Fruit fly (Drosophila melanogaster) whole organism, embryonic: ENCODE results near the gene CG13385.
A peak's percentile ranks its signal among the peaks of the same experiment; 100 is the strongest.

Experiments used
- CG11398 ChIP-seq: fragments of 200-800 bp; sonication (Bioruptor generic); optimal IDR thresholded peaks from 2 replicates; lab custom pipeline; 2016; ENCODE audit warnings: missing biosample characterization, missing genetic modification characterization
- CG11723 ChIP-seq: fragments of 200-800 bp; sonication (Bioruptor generic); optimal IDR thresholded peaks from 2 replicates; lab custom pipeline; 2017; ENCODE audit warnings: missing biosample characterization, mild to moderate bottlenecking, missing genetic modification characterization
- CG13296 ChIP-seq: fragments of 200-800 bp; sonication (Bioruptor generic); optimal IDR thresholded peaks from 3 replicates; lab custom pipeline; 2018; ENCODE audit warnings: missing biosample characterization, mild to moderate bottlenecking, missing genetic modification characterization
- CG14667 ChIP-seq: fragments of 200-800 bp; sonication (Bioruptor generic); IDR thresholded peaks from 2 replicates; pipeline ENCODE4 v1.3.6; 2022; ENCODE audit warnings: missing biosample characterization, missing genetic modification characterization
- CG1792 ChIP-seq: fragments of 200-800 bp; sonication (Bioruptor generic); optimal IDR thresholded peaks from 2 replicates; lab custom pipeline; 2016; ENCODE audit warnings: missing biosample characterization, missing genetic modification characterization
- CG18599 ChIP-seq: fragments of 200-800 bp; sonication (Bioruptor generic); optimal IDR thresholded peaks from 3 replicates; lab custom pipeline; 2017; ENCODE audit warnings: missing biosample characterization, missing genetic modification characterization, mild to moderate bottlenecking, moderate library complexity, missing genetic modification reagents
- CG2202 ChIP-seq: fragments of 200-800 bp; sonication (Bioruptor generic); optimal IDR thresholded peaks from 2 replicates; lab custom pipeline; 2018; ENCODE audit warnings: missing biosample characterization, mild to moderate bottlenecking, missing genetic modification characterization
- CG31441 ChIP-seq: fragments of 200-800 bp; sonication (Bioruptor generic); IDR thresholded peaks from 2 replicates; pipeline ENCODE4 v1.3.6; 2022; ENCODE audit warnings: missing biosample characterization, missing genetic modification characterization
- CG4328 ChIP-seq: fragments of 200-800 bp; sonication (Bioruptor generic); optimal IDR thresholded peaks from 3 replicates; lab custom pipeline; 2017; ENCODE audit warnings: missing biosample characterization, missing genetic modification reagents, missing genetic modification characterization
- CG43689 ChIP-seq: fragments of 200-800 bp; sonication (Bioruptor generic); IDR thresholded peaks from 2 replicates; pipeline ENCODE4 v1.3.6; 2022; ENCODE audit warnings: missing biosample characterization, missing genetic modification characterization
- CG7372 ChIP-seq: fragments of 200-800 bp; sonication (Bioruptor generic); IDR thresholded peaks from 2 replicates; pipeline ENCODE4 v1.3.6; 2022; ENCODE audit warnings: missing biosample characterization, missing genetic modification characterization
- CG7556 ChIP-seq: fragments of 200-800 bp; sonication (Bioruptor generic); optimal IDR thresholded peaks from 2 replicates; lab custom pipeline; 2017; ENCODE audit warnings: missing biosample characterization, mild to moderate bottlenecking, missing genetic modification characterization
- CG7786 ChIP-seq: fragments of 200-800 bp; sonication (Bioruptor generic); optimal IDR thresholded peaks from 2 replicates; lab custom pipeline; 2016; ENCODE audit warnings: missing biosample characterization, missing genetic modification characterization
- CG7963 ChIP-seq: fragments of 200-800 bp; sonication (Bioruptor generic); IDR thresholded peaks from 3 replicates; pipeline ENCODE4 v1.3.6; 2022; ENCODE audit warnings: missing biosample characterization, missing genetic modification characterization; ENCODE audit not compliant: partially characterized antibody
- CG8089 ChIP-seq: fragments of 200-800 bp; sonication (Bioruptor generic); optimal IDR thresholded peaks from 3 replicates; lab custom pipeline; 2016; ENCODE audit warnings: missing biosample characterization, missing genetic modification characterization
- CG8924 ChIP-seq: fragments of 200-800 bp; optimal IDR thresholded peaks from 3 replicates; lab custom pipeline; 2019; ENCODE audit warnings: missing biosample characterization, mild to moderate bottlenecking, missing genetic modification characterization, moderate library complexity
- CHES-1-like ChIP-seq: fragments of 200-800 bp; sonication (Bioruptor generic); optimal IDR thresholded peaks from 2 replicates; lab custom pipeline; 2016; ENCODE audit warnings: missing biosample characterization, missing genetic modification characterization
- CTCF ChIP-seq: fragments of 200-800 bp; sonication (Bioruptor generic); optimal IDR thresholded peaks from 2 replicates; lab custom pipeline; 2017; ENCODE audit warnings: missing biosample characterization, mild to moderate bottlenecking, missing genetic modification characterization, moderate library complexity
- Eip74EF ChIP-seq, 2 experiments: fragments of 200-800 bp in 1 of 2; fragments of >200 bp in 1 of 2; sonication (Bioruptor generic) in 1 of 2; optimal IDR thresholded peaks; 2 replicates each; lab custom pipeline; 2017 to 2019; ENCODE audit warnings: missing biosample characterization in 2 of 2, missing genetic modification characterization in 2 of 2, mild to moderate bottlenecking in 1 of 2, moderate library complexity in 1 of 2
- Elba2 ChIP-seq: fragments of 200-800 bp; sonication (Bioruptor generic); optimal IDR thresholded peaks from 3 replicates; lab custom pipeline; 2016; ENCODE audit warnings: missing biosample characterization, missing genetic modification characterization
- Lpt ChIP-seq: fragments of >200 bp; optimal IDR thresholded peaks from 2 replicates; lab custom pipeline; 2018; ENCODE audit warnings: missing biosample characterization, missing genetic modification characterization
- MBD-R2 ChIP-seq: fragments of 200-800 bp; sonication (Bioruptor generic); IDR thresholded peaks from 2 replicates; pipeline ENCODE4 v1.3.6; 2022; ENCODE audit warnings: missing biosample characterization, missing genetic modification characterization
- NC2β ChIP-seq: fragments of 200-800 bp; sonication (Bioruptor generic); optimal IDR thresholded peaks from 2 replicates; lab custom pipeline; 2016; ENCODE audit warnings: missing biosample characterization, missing genetic modification characterization
- Nf-YB ChIP-seq: fragments of 200-800 bp; sonication (Bioruptor generic); optimal IDR thresholded peaks from 3 replicates; lab custom pipeline; 2019; ENCODE audit warnings: missing biosample characterization, mild to moderate bottlenecking, missing genetic modification characterization, moderate library complexity
- NfI ChIP-seq: fragments of 200-800 bp; sonication (Bioruptor generic); optimal IDR thresholded peaks from 3 replicates; lab custom pipeline; 2018; ENCODE audit warnings: missing biosample characterization, mild to moderate bottlenecking, missing genetic modification characterization, moderate library complexity
- Sox102F ChIP-seq: fragments of 200-800 bp; sonication (Bioruptor generic); optimal IDR thresholded peaks from 2 replicates; lab custom pipeline; 2018; ENCODE audit warnings: missing biosample characterization, mild to moderate bottlenecking, missing genetic modification characterization, moderate library complexity
- ase ChIP-seq: fragments of 200-800 bp; sonication (Bioruptor generic); IDR thresholded peaks from 3 replicates; pipeline ENCODE4 v1.3.6; 2022; ENCODE audit warnings: missing biosample characterization, missing genetic modification characterization
- ash1 ChIP-seq: fragments of 200-800 bp; sonication (Bioruptor generic); optimal IDR thresholded peaks from 2 replicates; lab custom pipeline; 2018; ENCODE audit warnings: missing biosample characterization, mild to moderate bottlenecking, missing genetic modification characterization
- ato ChIP-seq: fragments of 200-800 bp; sonication (Bioruptor generic); IDR thresholded peaks from 2 replicates; pipeline ENCODE4 v1.3.6; 2022; ENCODE audit warnings: missing biosample characterization, missing genetic modification characterization; ENCODE audit not compliant: partially characterized antibody
- bbx ChIP-seq: fragments of 200-800 bp; sonication (Bioruptor generic); IDR thresholded peaks from 2 replicates; pipeline ENCODE4 v1.3.6; 2022; ENCODE audit warnings: missing biosample characterization, missing genetic modification characterization; ENCODE audit not compliant: partially characterized antibody
- dan ChIP-seq: fragments of 200-800 bp; sonication (Bioruptor generic); IDR thresholded peaks from 2 replicates; pipeline ENCODE4 v1.3.6; 2022; ENCODE audit warnings: missing biosample characterization, missing genetic modification characterization
- dimm ChIP-seq: fragments of 200-800 bp; sonication (Bioruptor generic); IDR thresholded peaks from 2 replicates; pipeline ENCODE4 v1.3.6; 2022; ENCODE audit warnings: missing biosample characterization, missing genetic modification characterization
- esg ChIP-seq: fragments of 200-800 bp; sonication (Bioruptor generic); conservative IDR thresholded peaks from 2 replicates; pipeline ENCODE4 v1.3.6; 2022; ENCODE audit warnings: missing biosample characterization, missing genetic modification characterization
- eve ChIP-seq, 2 experiments: fragments of >200 bp; optimal IDR thresholded peaks; 2 replicates each; lab custom pipeline; 2017; ENCODE audit warnings: missing biosample characterization in 2 of 2, missing genetic modification characterization in 2 of 2
- exex ChIP-seq: fragments of 200-800 bp; sonication (Bioruptor generic); optimal IDR thresholded peaks from 4 replicates; lab custom pipeline; 2018; ENCODE audit warnings: missing biosample characterization, mild to moderate bottlenecking, missing genetic modification characterization, moderate library complexity
- eyg ChIP-seq: fragments of 200-800 bp; sonication (Bioruptor generic); optimal IDR thresholded peaks from 3 replicates; lab custom pipeline; 2016; ENCODE audit warnings: missing biosample characterization, missing genetic modification characterization
- fru ChIP-seq: fragments of >200 bp; optimal IDR thresholded peaks from 2 replicates; lab custom pipeline; 2017
- gcm2 ChIP-seq: fragments of 200-800 bp; sonication (Bioruptor generic); optimal IDR thresholded peaks from 2 replicates; lab custom pipeline; 2016; ENCODE audit warnings: missing biosample characterization, missing genetic modification characterization
- lbe ChIP-seq: fragments of 200-800 bp; sonication (Bioruptor generic); optimal IDR thresholded peaks from 2 replicates; lab custom pipeline; 2016; ENCODE audit warnings: missing biosample characterization, mild to moderate bottlenecking, missing genetic modification characterization
- psq ChIP-seq: fragments of 200-800 bp; sonication (Bioruptor generic); optimal IDR thresholded peaks from 2 replicates; lab custom pipeline; 2017; ENCODE audit warnings: missing biosample characterization, missing genetic modification characterization
- sens ChIP-seq: fragments of 200-800 bp; sonication (Bioruptor generic); peaks from one replicate; lab custom pipeline; 2016; ENCODE audit warnings: missing biosample characterization, missing genetic modification characterization
- shn ChIP-seq: fragments of 200-800 bp; sonication (Bioruptor generic); optimal IDR thresholded peaks from 3 replicates; lab custom pipeline; 2016; ENCODE audit warnings: missing biosample characterization, missing genetic modification characterization
- sqz ChIP-seq: fragments of 200-800 bp; sonication (Bioruptor generic); optimal IDR thresholded peaks from 3 replicates; lab custom pipeline; 2018; ENCODE audit warnings: missing biosample characterization, mild to moderate bottlenecking, missing genetic modification characterization
- ssp ChIP-seq: fragments of 200-800 bp; sonication (Bioruptor generic); IDR thresholded peaks from 2 replicates; pipeline ENCODE4 v1.3.6; 2022; ENCODE audit warnings: missing biosample characterization, missing genetic modification characterization
- stc ChIP-seq: fragments of 200-800 bp; sonication (Bioruptor generic); IDR thresholded peaks from 2 replicates; pipeline ENCODE4 v1.3.6; 2022; ENCODE audit warnings: missing biosample characterization, missing genetic modification characterization
- tin ChIP-seq: fragments of 200-800 bp; sonication (Bioruptor generic); optimal IDR thresholded peaks from 3 replicates; lab custom pipeline; 2016; ENCODE audit warnings: missing biosample characterization, missing genetic modification characterization
- tx ChIP-seq: fragments of 200-800 bp; sonication (Bioruptor generic); optimal IDR thresholded peaks from 2 replicates; lab custom pipeline; 2016; ENCODE audit warnings: missing biosample characterization, missing genetic modification characterization
- unpg ChIP-seq: fragments of 200-800 bp; sonication (Bioruptor generic); optimal IDR thresholded peaks from 3 replicates; lab custom pipeline; 2018; ENCODE audit warnings: missing biosample characterization, mild to moderate bottlenecking, missing genetic modification characterization, moderate library complexity
- wdn ChIP-seq: fragments of 200-800 bp; sonication (Bioruptor generic); IDR thresholded peaks from 2 replicates; pipeline ENCODE4 v1.3.6; 2022; ENCODE audit warnings: missing biosample characterization, missing genetic modification characterization
- zfh2 ChIP-seq: fragments of 200-800 bp; sonication (Bioruptor generic); optimal IDR thresholded peaks from 2 replicates; lab custom pipeline; 2016; ENCODE audit warnings: missing biosample characterization, missing genetic modification characterization

Gene CG13385

DNA sequence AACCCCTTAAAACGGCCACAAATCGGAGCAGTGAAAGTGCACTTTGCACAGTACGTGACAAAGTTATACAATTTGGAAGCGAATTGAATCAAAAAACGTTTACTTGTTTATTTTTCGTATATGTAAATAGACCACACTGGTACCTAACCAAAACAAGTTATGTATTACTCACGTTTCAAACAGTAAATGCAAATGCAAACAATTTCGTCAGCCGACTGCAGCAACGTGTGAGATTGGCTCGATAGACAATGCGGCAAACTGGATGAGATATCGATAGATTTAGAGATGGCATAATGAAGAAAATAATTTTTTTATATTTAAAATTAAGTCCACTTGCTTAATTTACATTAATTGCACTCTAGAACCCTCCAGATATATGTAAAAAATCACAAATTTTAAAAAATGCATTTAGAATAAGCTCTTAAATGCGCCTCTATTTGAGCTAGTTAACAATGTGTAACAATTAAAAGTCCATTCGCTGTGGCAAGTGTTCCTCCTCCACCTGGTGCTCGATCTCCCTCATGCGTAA lies 14.9 kb upstream of the CG13385 start, which contains the start of gene AlaRS (continued):
- TF ChIP-seq CG7556 (GFP tag; lab: Kevin White, UChicago) (peak; percentile 56), fru (lab: Kevin White, UChicago) (no peak), CG4328 (peak; percentile 27), wdn (GFP tag; lab: Robert Waterston, UW) (no peak), sens (GFP tag; lab: Kevin White, UChicago) (peak; percentile 88)

DNA sequence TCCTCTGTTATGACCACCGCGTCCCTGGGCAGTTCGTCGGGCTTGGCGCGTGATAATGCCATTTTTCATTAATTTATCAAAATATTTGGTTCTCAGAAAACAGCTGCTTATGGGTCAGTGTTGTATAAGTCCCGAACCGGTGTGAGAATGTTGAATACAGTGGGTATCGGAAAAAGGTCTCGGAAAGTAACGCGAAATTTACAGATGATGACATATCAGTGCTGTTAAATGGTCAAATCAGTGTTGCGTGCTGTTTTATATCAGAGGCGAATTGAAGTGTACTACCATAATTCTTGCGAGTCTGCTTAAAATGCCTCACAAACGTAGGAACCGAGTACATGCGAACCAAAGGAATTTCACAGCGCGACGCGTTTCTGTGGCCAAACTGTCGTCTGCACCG lies 13.8 kb upstream of the CG13385 start, which contains the start of the genes CG13392 and Rcd4:
CG13392 (minus strand) TSS at position 162 of the 400 bp plus-strand sequence.
Rcd4 (plus strand) TSS at position 216 of the 400 bp plus-strand sequence.
- TF ChIP-seq CTCF (GFP tag; lab: Kevin White, UChicago): peak; percentile 11
- TF ChIP-seq NfI (GFP tag; lab: Kevin White, UChicago): peak; percentile 72
- TF ChIP-seq CG43689 (GFP tag; lab: Robert Waterston, UW): no peak
- no peak for TF ChIP-seq Eip74EF (GFP tag; optimal IDR thresholded peaks at IDR 0.05; lab: Kevin White, UChicago)
- peak; percentile 82 for TF ChIP-seq zfh2 (GFP tag; lab: Kevin White, UChicago)
- TF ChIP-seq CG7372: 0 out of 2 replicates have a peak, but pooled peaks have one; percentile 12
- TF ChIP-seq lbe: peak; percentile 84
- TF ChIP-seq psq (GFP tag; lab: Kevin White, UChicago): peak; percentile 9
- TF ChIP-seq bbx (GFP tag; lab: Robert Waterston, UW): peak; percentile 79
- no peak for TF ChIP-seq ase (GFP tag; lab: Robert Waterston, UW)
- 0 out of 2 replicates have a peak, but pooled peaks have one; percentile 6 for TF ChIP-seq esg (GFP tag; lab: Robert Waterston, UW)
- TF ChIP-seq CHES-1-like: peak; percentile 79
- TF ChIP-seq Lpt (GFP tag; lab: Kevin White, UChicago): no peak
- TF ChIP-seq stc (GFP tag; lab: Robert Waterston, UW): no peak
- peak; percentile 10 for TF ChIP-seq eyg (GFP tag; lab: Kevin White, UChicago)
- peak; percentile 3 for TF ChIP-seq CG11723 (GFP tag; lab: Kevin White, UChicago)
- peak; percentile 71 for TF ChIP-seq shn (GFP tag; lab: Kevin White, UChicago)
- TF ChIP-seq unpg (GFP tag; lab: Kevin White, UChicago): peak; percentile 49
- TF ChIP-seq Nf-YB (GFP tag; lab: Kevin White, UChicago): peak; percentile 11
- peak; percentile 11 for TF ChIP-seq CG8089 (GFP tag; lab: Kevin White, UChicago)
- TF ChIP-seq dan (GFP tag; lab: Robert Waterston, UW): no peak
- no peak for TF ChIP-seq CG31441 (GFP tag; lab: Robert Waterston, UW)
- peak; percentile 15 for TF ChIP-seq ash1
- TF ChIP-seq CG13296 (GFP tag; lab: Kevin White, UChicago): peak; percentile 41
- TF ChIP-seq gcm2 (GFP tag; lab: Kevin White, UChicago): peak; percentile 5
- peak; percentile 64 for TF ChIP-seq NC2β (GFP tag; lab: Kevin White, UChicago)
- no peak for TF ChIP-seq dimm
- TF ChIP-seq CG2202 (tag; lab: Kevin White, UChicago): peak; percentile 18
- TF ChIP-seq CG8924 (tag; lab: Kevin White, UChicago): peak; percentile 20
- TF ChIP-seq ato (GFP tag; lab: Robert Waterston, UW): peak; percentile 61; the same call in 1 of the 2 replicates
- no peak for TF ChIP-seq sqz
- no peak for TF ChIP-seq CG14667 (GFP tag; lab: Robert Waterston, UW)
- peak; percentile 72 for TF ChIP-seq tin
- TF ChIP-seq tx (GFP tag; lab: Kevin White, UChicago): peak; percentile 67
- TF ChIP-seq CG11398 (GFP tag; lab: Kevin White, UChicago): peak; percentile 65
- TF ChIP-seq CG7786 (GFP tag; lab: Kevin White, UChicago): peak; percentile 88
- TF ChIP-seq Sox102F (GFP tag; lab: Kevin White, UChicago): peak; percentile 16
- peak; percentile 42 for TF ChIP-seq exex (tag; lab: Kevin White, UChicago)
- TF ChIP-seq CG7963: peak; percentile 31; the same call in 1 of the 3 replicates
- no peak for TF ChIP-seq eve (GFP tag; optimal IDR thresholded peaks at IDR 0.05; lab: Kevin White, UChicago)
- TF ChIP-seq CG18599 (GFP tag; lab: Kevin White, UChicago): peak; percentile 75
- TF ChIP-seq Elba2: no peak
- peak; percentile 95 for TF ChIP-seq MBD-R2 (GFP tag; lab: Robert Waterston, UW)
- TF ChIP-seq ssp (GFP tag; lab: Robert Waterston, UW): peak; percentile 32; the same call in 1 of the 2 replicates
- peak; percentile 49 for TF ChIP-seq CG1792 (GFP tag; lab: Kevin White, UChicago)
